Fruit fly (Drosophila melanogaster): Measurements from ENCODE around the gene CG42245.

The CG42245 gene

dm6 chr3L:2631406-2631805, at the start of gene CG42245, which contains the start of gene MEP-1 (continued):
- TF ChIP-seq Meics (GFP tag; optimal IDR thresholded peaks at IDR 0.05) (peak; percentile 45), CG16863 (GFP tag; optimal IDR thresholded peaks at IDR 0.05) (no peak), Ets97D (GFP tag; optimal IDR thresholded peaks at IDR 0.05) (peak; percentile 88), CG34422 (GFP tag; IDR thresholded peaks at IDR 0.05) (peak; percentile 60; the same call in 1 of the 3 replicates), CG1792 (GFP tag; optimal IDR thresholded peaks at IDR 0.05) (peak; percentile 45), CG12236 (GFP tag; optimal IDR thresholded peaks at IDR 0.05) (peak; percentile 49), Bgb (GFP tag; IDR thresholded peaks at IDR 0.05; ENCODE audit: partially characterized antibody) (peak; percentile 69), zf30C (GFP tag; optimal IDR thresholded peaks at IDR 0.05) (no peak), Bdp1 (GFP tag; optimal IDR thresholded peaks at IDR 0.05) (peak; percentile 14), NC2β (GFP tag; optimal IDR thresholded peaks at IDR 0.05) (peak; percentile 53), jing (GFP tag; optimal IDR thresholded peaks at IDR 0.05) (no peak), mam (GFP tag; optimal IDR thresholded peaks at IDR 0.05) (peak; percentile 34), lilli (GFP tag; optimal IDR thresholded peaks at IDR 0.05) (peak; percentile 81), NfI (GFP tag; optimal IDR thresholded peaks at IDR 0.05) (peak; percentile 45), MTF-1 (GFP tag; optimal IDR thresholded peaks at IDR 0.05; ENCODE audit: borderline replicate concordance) (peak; percentile 26), CG17361 (GFP tag; IDR thresholded peaks at IDR 0.05) (peak; percentile 49; the same call in 1 of the 3 replicates), tna (GFP tag; IDR thresholded peaks at IDR 0.05; ENCODE audit: partially characterized antibody) (0 out of 2 replicates have a peak, but pooled peaks have one; percentile 61), Six4 (GFP tag; optimal IDR thresholded peaks at IDR 0.05) (peak; percentile 13), ci (GFP tag; IDR thresholded peaks at IDR 0.05) (peak; percentile 55; the same call in 1 of the 3 replicates), gro (GFP tag; optimal IDR thresholded peaks at IDR 0.05) (peak; percentile 48), Ssrp (tag; optimal IDR thresholded peaks at IDR 0.05) (peak; percentile 16), CG4404 (GFP tag; IDR thresholded peaks at IDR 0.05) (no peak), Rx (GFP tag; IDR thresholded peaks at IDR 0.05) (0 out of 2 replicates have a peak, but pooled peaks have one; percentile 13), Side (GFP tag; optimal IDR thresholded peaks at IDR 0.05) (peak; percentile 46), Oli (tag; optimal IDR thresholded peaks at IDR 0.05) (peak; percentile 43), lmd (GFP tag; IDR thresholded peaks at IDR 0.05) (no peak; the same call in 1 of the 2 replicates), CG2875 (GFP tag; optimal IDR thresholded peaks at IDR 0.05) (no peak), CHES-1-like (GFP tag; optimal IDR thresholded peaks at IDR 0.05) (peak; percentile 41), MBD-R2 (GFP tag; IDR thresholded peaks at IDR 0.05) (peak; percentile 58), CG3163 (GFP tag; optimal IDR thresholded peaks at IDR 0.05) (peak; percentile 47), wek (GFP tag; optimal IDR thresholded peaks at IDR 0.05) (no peak), CG8281 (tag; optimal IDR thresholded peaks at IDR 0.05) (no peak), Lhr (GFP tag; optimal IDR thresholded peaks at IDR 0.05) (peak; percentile 38), Dbx (GFP tag; IDR thresholded peaks at IDR 0.05) (peak; percentile 22; the same call in 1 of the 3 replicates), dm (GFP tag; optimal IDR thresholded peaks at IDR 0.05) (peak; percentile 55), HLHmδ (GFP tag; optimal IDR thresholded peaks at IDR 0.05) (no peak), CG11696 (GFP tag; IDR thresholded peaks at IDR 0.05) (no peak), CG30431 (GFP tag; optimal IDR thresholded peaks at IDR 0.05) (no peak), ftz-f1 (GFP tag; optimal IDR thresholded peaks at IDR 0.05) (peak; percentile 30), sug (tag; optimal IDR thresholded peaks at IDR 0.05) (peak; percentile 42), sna (GFP tag; IDR thresholded peaks at IDR 0.05; ENCODE audit: partially characterized antibody) (peak; percentile 61), sob (GFP tag; IDR thresholded peaks at IDR 0.05) (peak; percentile 69), Fer1 (GFP tag; optimal IDR thresholded peaks at IDR 0.05) (no peak), unpg (GFP tag; optimal IDR thresholded peaks at IDR 0.05) (peak; percentile 47), CG17612 (GFP tag; IDR thresholded peaks at IDR 0.05) (no peak), gfzf (GFP tag; optimal IDR thresholded peaks at IDR 0.05) (peak; percentile 15), exex (tag; optimal IDR thresholded peaks at IDR 0.05) (peak; percentile 33), Myb (GFP tag; optimal IDR thresholded peaks at IDR 0.05) (peak; percentile 97), CG4820 (GFP tag; optimal IDR thresholded peaks at IDR 0.05) (peak; percentile 41), CG15269 (tag; optimal IDR thresholded peaks at IDR 0.05) (peak; percentile 38), en (GFP tag; optimal IDR thresholded peaks at IDR 0.05) (no peak)
